Worm (Caenorhabditis elegans): ENCODE results near the gene pph-4.2.

Gene pph-4.2

ce11 chrIII:12369476-12369875, 7.6 kb downstream of the pph-4.2 start:
- no peak for TF ChIP-seq ztf-7 (tag; optimal IDR thresholded peaks at IDR 0.05)
- TF ChIP-seq ceh-32 (tag; optimal IDR thresholded peaks at IDR 0.05; ENCODE audit: poor library complexity): no peak
- 0 out of 2 replicates have a peak, but pooled peaks have one; percentile 39 for TF ChIP-seq php-3 (GFP tag; IDR thresholded peaks at IDR 0.05)
- TF ChIP-seq aha-1 (tag): peak; percentile 94
- peak; percentile 62; the same call in 1 of the 2 replicates for TF ChIP-seq hmg-1.1 (GFP tag; IDR thresholded peaks at IDR 0.05)
- no peak for TF ChIP-seq lin-15B (tag; optimal IDR thresholded peaks at IDR 0.05)
- TF ChIP-seq mes-2 (tag; optimal IDR thresholded peaks at IDR 0.05; ENCODE audit: poor library complexity, severe bottlenecking): peak; percentile 67
- peak; percentile 52; the same call in 1 of the 2 replicates for TF ChIP-seq arid-1 (GFP tag; conservative IDR thresholded peaks at IDR 0.05)
- TF ChIP-seq dpl-1 (GFP tag; optimal IDR thresholded peaks at IDR 0.05): peak; percentile 39
- peak; percentile 37; the same call in 1 of the 2 replicates for TF ChIP-seq lin-38 (GFP tag; IDR thresholded peaks at IDR 0.05)
- peak in 1 of 2 experiments; percentile 9 for TF ChIP-seq mdl-1 (tag; optimal IDR thresholded peaks at IDR 0.05)
- no peak for TF ChIP-seq nhr-77 (tag; optimal IDR thresholded peaks at IDR 0.05)
- peak; percentile 32 for TF ChIP-seq hlh-30 (tag; optimal IDR thresholded peaks at IDR 0.05; ENCODE audit: insufficient read depth)
- no peak for TF ChIP-seq nhr-10 (tag; optimal IDR thresholded peaks at IDR 0.05)
- TF ChIP-seq spr-1 (tag; optimal IDR thresholded peaks at IDR 0.05): peak; percentile 6
- TF ChIP-seq unc-62 (GFP tag; optimal IDR thresholded peaks at IDR 0.05 in 1 of 2): peak in 1 of 2 experiments; percentile 56
- TF ChIP-seq unc-62 (tag; optimal IDR thresholded peaks at IDR 0.05): no peak

- TF ChIP-seq daf-12 (tag; optimal IDR thresholded peaks at IDR 0.05) (no peak), ZK337.2 (GFP tag; IDR thresholded peaks at IDR 0.05) (no peak), sdz-12 (GFP tag; optimal IDR thresholded peaks at IDR 0.05) (no peak), D1046.2 (GFP tag; IDR thresholded peaks at IDR 0.05) (no peak), lin-39 (tag; optimal IDR thresholded peaks at IDR 0.05) (no peak), tag-97 (GFP tag; IDR thresholded peaks at IDR 0.05) (no peak), nhr-48 (tag; optimal IDR thresholded peaks at IDR 0.05) (no peak), madf-5 (GFP tag; IDR thresholded peaks at IDR 0.05) (no peak), ceh-62 (tag; optimal IDR thresholded peaks at IDR 0.05) (no peak), F26F4.8 (GFP tag; conservative IDR thresholded peaks at IDR 0.05) (no peak), mxl-3 (GFP tag; optimal IDR thresholded peaks at IDR 0.05) (peak; percentile 40), mdl-1 (tag; optimal IDR thresholded peaks at IDR 0.05) (peak; percentile 5 to 6), dpl-1 (GFP tag; optimal IDR thresholded peaks at IDR 0.05) (peak; percentile 21), attf-4 (tag; optimal IDR thresholded peaks at IDR 0.05) (no peak), ZK546.5 (tag; optimal IDR thresholded peaks at IDR 0.05) (no peak), fkh-10 (GFP tag; optimal IDR thresholded peaks at IDR 0.05) (no peak), ama-1 (optimal IDR thresholded peaks at IDR 0.05) (peak; percentile 89), snpc-4 (tag; optimal IDR thresholded peaks at IDR 0.05) (no peak), Y105C5A.15 (GFP tag; IDR thresholded peaks at IDR 0.05) (no peak), nhr-111 (GFP tag; optimal IDR thresholded peaks at IDR 0.05) (no peak), dmd-6 (GFP tag; IDR thresholded peaks at IDR 0.05) (peak; percentile 44; the same call in 1 of the 2 replicates), mes-2 (tag; optimal IDR thresholded peaks at IDR 0.05; ENCODE audit: poor library complexity, severe bottlenecking) (peak; percentile 53), dmd-8 (GFP tag; IDR thresholded peaks at IDR 0.05) (no peak), hlh-30 (tag; optimal IDR thresholded peaks at IDR 0.05; ENCODE audit: insufficient read depth) (peak; percentile 58), ctbp-1 (GFP tag; IDR thresholded peaks at IDR 0.05) (0 out of 2 replicates have a peak, but pooled peaks have one; percentile 15), gei-8 (GFP tag; optimal IDR thresholded peaks at IDR 0.05) (no peak), arid-1 (GFP tag; conservative IDR thresholded peaks at IDR 0.05) (0 out of 2 replicates have a peak, but pooled peaks have one; percentile 2), egl-27 (tag; optimal IDR thresholded peaks at IDR 0.05) (no peak), nhr-237 (tag; optimal IDR thresholded peaks at IDR 0.05) (no peak), daf-8 (GFP tag; IDR thresholded peaks at IDR 0.05) (no peak), nhr-41 (GFP tag; IDR thresholded peaks at IDR 0.05) (no peak), pqm-1 (tag; optimal IDR thresholded peaks at IDR 0.05) (no peak), T20F7.1 (GFP tag; optimal IDR thresholded peaks at IDR 0.05) (no peak), Y75B8A.6 (GFP tag; IDR thresholded peaks at IDR 0.05) (0 out of 2 replicates have a peak, but pooled peaks have one; percentile 5), unc-62 (GFP tag; optimal IDR thresholded peaks at IDR 0.05 in 1 of 2) (peak in 1 of 2 experiments; percentile 34), unc-62 (tag; optimal IDR thresholded peaks at IDR 0.05) (no peak), rbr-2 (tag; optimal IDR thresholded peaks at IDR 0.05) (peak; percentile 27), ceh-32 (tag; optimal IDR thresholded peaks at IDR 0.05; ENCODE audit: poor library complexity) (no peak)
Measured at ce11 chrIII:12368462-12369306, 8.4 kb downstream of the pph-4.2 start, which contains the start of gene his-72. Gene his-72, minus strand, starts transcription at chrIII:12369050.

Data from whole organism, L4 larva.